Worm (Caenorhabditis elegans): ENCODE data around the gene ppm-1.D.

The ppm-1.D gene

DNA sequence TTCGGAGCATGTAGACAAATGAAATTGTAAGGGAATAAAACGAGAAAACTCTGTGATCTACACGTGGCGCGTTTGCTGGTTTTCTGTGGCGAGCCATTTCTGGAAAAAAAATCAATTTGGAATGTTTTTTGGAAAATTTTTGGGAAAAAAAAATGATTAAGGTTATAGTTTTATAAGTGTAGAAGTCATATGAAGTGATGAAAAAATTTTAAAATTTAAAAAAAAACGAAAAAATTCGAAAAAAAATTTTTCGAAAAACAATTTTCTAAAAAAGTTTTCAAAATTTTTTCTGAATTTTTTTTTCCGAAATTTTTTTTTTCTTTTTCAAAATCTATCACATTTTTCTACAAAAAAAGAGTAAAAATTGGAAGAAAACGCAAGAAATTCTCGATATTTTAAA, 55.1 kb downstream of the ppm-1.D start, which contains the start of gene H14E04.3:
Gene H14E04.3 (minus strand): TSS at position 101 of the 400 bp plus-strand sequence.
- TF ChIP-seq Y48G9A.11 (GFP tag; IDR thresholded peaks at IDR 0.05) (no peak), ces-1 (GFP tag; optimal IDR thresholded peaks at IDR 0.05) (no peak), nhr-42 (GFP tag; IDR thresholded peaks at IDR 0.05) (no peak), nhr-76 (tag; optimal IDR thresholded peaks at IDR 0.05) (no peak), F10B5.3 (tag; optimal IDR thresholded peaks at IDR 0.05) (no peak), R02D3.7 (tag; optimal IDR thresholded peaks at IDR 0.05) (no peak), unc-39 (tag; optimal IDR thresholded peaks at IDR 0.05) (no peak), ceh-20 (GFP tag; IDR thresholded peaks at IDR 0.05) (no peak), aly-2 (tag; optimal IDR thresholded peaks at IDR 0.05) (no peak), php-3 (GFP tag; IDR thresholded peaks at IDR 0.05) (no peak), nhr-48 (tag; optimal IDR thresholded peaks at IDR 0.05) (no peak), F37D6.2 (tag; optimal IDR thresholded peaks at IDR 0.05) (no peak), spr-3 (GFP tag; optimal IDR thresholded peaks at IDR 0.05) (no peak), dpl-1 (GFP tag; optimal IDR thresholded peaks at IDR 0.05) (no peak)

DNA sequence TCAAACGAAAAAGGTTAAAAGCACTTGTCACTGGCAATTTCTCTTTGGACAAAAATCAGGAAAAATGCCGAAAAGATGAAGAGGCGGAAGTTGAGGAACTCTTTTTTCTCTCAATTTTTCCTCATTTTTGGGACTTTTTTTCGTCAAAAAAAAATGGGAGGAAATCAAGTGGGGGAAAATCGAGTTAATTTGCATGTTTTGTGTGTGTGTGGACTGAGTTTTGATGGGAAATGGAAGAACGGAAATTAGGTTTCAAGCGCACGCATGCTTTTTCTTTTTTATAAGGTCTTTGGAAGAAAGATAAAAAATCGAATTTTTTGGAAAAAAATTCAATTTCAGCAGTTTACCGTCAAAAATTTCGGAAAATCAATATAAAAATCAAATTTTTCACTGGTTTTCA, 60.3 kb downstream of the ppm-1.D start:
- TF ChIP-seq ces-1 (GFP tag; optimal IDR thresholded peaks at IDR 0.05) = peak; percentile 86
- TF ChIP-seq madf-9 (GFP tag; conservative IDR thresholded peaks at IDR 0.05) = no peak
